Worm (Caenorhabditis elegans): ENCODE results near the gene Y54G11A.9.
A peak's percentile ranks its signal among the peaks of the same experiment; 100 is the strongest.
"Not testable (repeated sequence)": the region's sequence is repeated elsewhere in the genome, so short reads cannot be mapped to it uniquely, and the experiment has no call there.

The Y54G11A.9 gene

DNA sequence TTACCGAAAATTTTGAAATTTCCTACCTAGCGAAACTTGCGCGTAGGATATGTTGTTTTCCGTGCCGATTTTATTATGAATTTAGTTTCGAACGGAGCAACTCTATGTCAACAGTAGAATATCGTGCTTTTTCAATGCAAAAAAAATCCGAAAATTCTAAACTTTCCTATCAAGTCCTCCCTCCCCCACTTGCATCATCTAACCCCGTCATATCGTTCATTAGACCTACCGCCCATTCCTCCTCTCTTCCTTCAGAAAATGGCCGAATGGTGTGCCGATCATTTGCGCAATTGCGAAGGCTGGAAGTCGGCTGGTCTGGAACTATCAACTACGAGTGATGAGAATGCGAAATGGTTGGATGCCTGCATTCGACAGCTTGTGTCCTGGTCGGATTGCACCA lies 49.2 kb downstream of the Y54G11A.9 start, which contains the start of gene Y54G11A.7:
Gene Y54G11A.7, plus strand, starts transcription at position 256 of the 400 bp plus-strand sequence.
- TF ChIP-seq nhr-129 (tag; optimal IDR thresholded peaks at IDR 0.05) = peak; percentile 91
- peak; percentile 23 for TF ChIP-seq sma-9 (GFP tag; optimal IDR thresholded peaks at IDR 0.05)
- not testable (repeated sequence) for TF ChIP-seq sma-9 (tag; optimal IDR thresholded peaks at IDR 0.05)

DNA sequence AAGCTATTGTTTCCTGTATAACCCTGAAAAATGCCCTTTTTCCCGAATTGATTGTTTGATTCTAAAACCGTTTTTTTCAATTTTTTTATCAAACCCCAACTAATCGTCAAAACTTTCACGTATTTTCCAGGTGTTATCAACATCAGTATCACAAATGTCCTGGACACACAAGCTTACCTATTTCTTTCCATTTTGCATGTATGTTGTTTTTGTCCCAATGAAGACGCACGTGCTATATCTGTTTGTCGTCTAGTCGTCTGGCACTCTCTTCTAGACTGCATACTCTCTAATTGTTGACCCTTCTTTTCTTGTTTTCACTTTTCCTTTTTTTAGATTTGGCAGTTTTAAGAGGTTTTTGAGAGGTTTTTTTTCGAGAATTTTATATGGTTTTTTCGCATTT lies 49.9 kb downstream of the Y54G11A.9 start:
- TF ChIP-seq blmp-1 (tag; optimal IDR thresholded peaks at IDR 0.05; ENCODE audit: insufficient read depth) (peak; percentile 90), crh-2 (tag; optimal IDR thresholded peaks at IDR 0.05) (peak; percentile 84), lsy-2 (tag; optimal IDR thresholded peaks at IDR 0.05) (peak in 1 of 2 experiments; percentile 71), nhr-6 (tag; optimal IDR thresholded peaks at IDR 0.05) (no peak), nhr-10 (tag; optimal IDR thresholded peaks at IDR 0.05) (no peak), C34F6.9 (tag; optimal IDR thresholded peaks at IDR 0.05) (peak; percentile 67), sma-9 (GFP tag; optimal IDR thresholded peaks at IDR 0.05) (peak; percentile 83), sma-9 (tag; optimal IDR thresholded peaks at IDR 0.05) (no peak), fos-1 (tag; optimal IDR thresholded peaks at IDR 0.05) (peak; percentile 26), lin-13 (GFP tag; optimal IDR thresholded peaks at IDR 0.05) (peak; percentile 15), mdl-1 (tag; optimal IDR thresholded peaks at IDR 0.05) (peak; percentile 89 to 95), nhr-21 (tag; optimal IDR thresholded peaks at IDR 0.05) (peak; percentile 53), lin-11 (tag; optimal IDR thresholded peaks at IDR 0.05) (no peak), nhr-129 (tag; optimal IDR thresholded peaks at IDR 0.05) (peak; percentile 73), sma-3 (GFP tag; optimal IDR thresholded peaks at IDR 0.05) (peak; percentile 66), nhr-12 (tag; optimal IDR thresholded peaks at IDR 0.05) (no peak), F13H6.1 (tag; optimal IDR thresholded peaks at IDR 0.05) (peak; percentile 66), unc-55 (GFP tag; optimal IDR thresholded peaks at IDR 0.05) (peak; percentile 26), gmeb-1 (tag; optimal IDR thresholded peaks at IDR 0.05) (peak; percentile 74), ztf-4 (tag; optimal IDR thresholded peaks at IDR 0.05) (no peak), nhr-25 (tag; optimal IDR thresholded peaks at IDR 0.05) (peak; percentile 72), R02D3.7 (tag; optimal IDR thresholded peaks at IDR 0.05) (no peak)

Measured in whole organism, L2 larva.